Worm (Caenorhabditis elegans): ENCODE data around the gene C39E9.8.

DNA sequence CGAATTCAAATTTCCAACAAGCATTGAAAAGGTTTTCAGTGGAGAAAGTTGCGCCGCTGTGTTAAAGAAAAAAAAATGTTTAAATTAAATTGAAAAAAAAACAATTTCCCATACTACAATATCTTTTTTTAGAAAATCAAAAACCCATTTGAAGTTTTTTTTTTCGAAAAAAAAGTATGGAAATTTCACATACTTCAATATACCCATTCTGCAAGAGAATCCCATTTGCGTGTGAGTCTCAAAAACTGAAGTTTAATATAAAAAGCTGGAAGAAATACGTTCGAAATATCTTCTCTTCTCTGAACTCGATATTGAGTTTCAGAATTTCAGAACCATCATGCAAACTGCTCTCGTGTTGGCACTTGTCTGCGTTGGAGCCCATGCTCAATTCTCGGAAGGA, 9.1 kb upstream of the C39E9.8 start, which contains the start of gene scl-7:
- TF ChIP-seq W03F9.2 (tag; optimal IDR thresholded peaks at IDR 0.05) (no peak), dao-5 (tag; optimal IDR thresholded peaks at IDR 0.05) (no peak), him-1 (tag; optimal IDR thresholded peaks at IDR 0.05) (no peak)

Measured in whole organism, L4/young adult.